Fruit fly (Drosophila melanogaster): ENCODE measurements around the gene CG13293.

CG13293 gene

dm6 chr3L:6071454-6072189, 11.1 kb upstream of the CG13293 start, which contains the start of gene CG6602 (continued):
- peak; percentile 42 for TF ChIP-seq exex (tag; optimal IDR thresholded peaks at IDR 0.05)
- TF ChIP-seq mam (GFP tag; optimal IDR thresholded peaks at IDR 0.05) = peak; percentile 52
- no peak for TF ChIP-seq Chrac-16 (GFP tag; optimal IDR thresholded peaks at IDR 0.05)
- peak; percentile 66 for TF ChIP-seq ssp (GFP tag; IDR thresholded peaks at IDR 0.05)
- TF ChIP-seq MESR4 (GFP tag; optimal IDR thresholded peaks at IDR 0.05) = no peak
- peak; percentile 66 for TF ChIP-seq CG14050 (GFP tag; IDR thresholded peaks at IDR 0.05)
- TF ChIP-seq NfI (GFP tag; optimal IDR thresholded peaks at IDR 0.05) = peak; percentile 90
- no peak for TF ChIP-seq pho (GFP tag; optimal IDR thresholded peaks at IDR 0.05)
- no peak for TF ChIP-seq Doc3 (GFP tag; IDR thresholded peaks at IDR 0.05; ENCODE audit: partially characterized antibody)
- peak; percentile 61 for TF ChIP-seq CG6654 (GFP tag; optimal IDR thresholded peaks at IDR 0.05)
- no peak for TF ChIP-seq CG14965 (GFP tag; optimal IDR thresholded peaks at IDR 0.05; ENCODE audit: borderline replicate concordance)
- peak; percentile 60 for TF ChIP-seq PHDP (tag; optimal IDR thresholded peaks at IDR 0.05)
- peak; percentile 61 for TF ChIP-seq CG31365 (tag; optimal IDR thresholded peaks at IDR 0.05)
- peak; percentile 54 for TF ChIP-seq CG9727 (GFP tag; optimal IDR thresholded peaks at IDR 0.05)
- TF ChIP-seq nom (GFP tag; optimal IDR thresholded peaks at IDR 0.05) = no peak
- TF ChIP-seq CG12744 (GFP tag; optimal IDR thresholded peaks at IDR 0.05) = peak; percentile 5
- no peak for TF ChIP-seq CG12236 (GFP tag; optimal IDR thresholded peaks at IDR 0.05)
- peak; percentile 74 for TF ChIP-seq E2f1 (GFP tag; IDR thresholded peaks at IDR 0.05)
- TF ChIP-seq CG10959 (GFP tag; IDR thresholded peaks at IDR 0.05) = peak; percentile 16; the same call in 1 of the 2 replicates
- no peak; the same call in 1 of the 2 replicates for TF ChIP-seq gsb (GFP tag; IDR thresholded peaks at IDR 0.05)
- TF ChIP-seq Taf1 (GFP tag; IDR thresholded peaks at IDR 0.05) = no peak; the same call in 1 of the 2 replicates
- peak; percentile 18 for TF ChIP-seq lilli (GFP tag; optimal IDR thresholded peaks at IDR 0.05)
- no peak; the same call in 1 of the 3 replicates for TF ChIP-seq CG17361 (GFP tag; IDR thresholded peaks at IDR 0.05)
- TF ChIP-seq row (GFP tag; IDR thresholded peaks at IDR 0.05) = 0 out of 3 replicates have a peak, but pooled peaks have one; percentile 18
- TF ChIP-seq eve (GFP tag; optimal IDR thresholded peaks at IDR 0.05) = no peak
- no peak; the same call in 1 of the 2 replicates for TF ChIP-seq peb (GFP tag; IDR thresholded peaks at IDR 0.05)
- peak; percentile 60 for TF ChIP-seq CG17385 (GFP tag; optimal IDR thresholded peaks at IDR 0.05)
- TF ChIP-seq az2 (GFP tag; optimal IDR thresholded peaks at IDR 0.05) = peak; percentile 45
- TF ChIP-seq lab (GFP tag; optimal IDR thresholded peaks at IDR 0.05) = peak; percentile 92
- TF ChIP-seq BEAF-32 (GFP tag; optimal IDR thresholded peaks at IDR 0.05) = no peak
- peak; percentile 28 for TF ChIP-seq CG12942 (GFP tag; optimal IDR thresholded peaks at IDR 0.05)
- peak; percentile 59 for TF ChIP-seq unpg (GFP tag; optimal IDR thresholded peaks at IDR 0.05)
- TF ChIP-seq Fer2 (tag; optimal IDR thresholded peaks at IDR 0.05) = peak; percentile 51
- TF ChIP-seq ato (GFP tag; IDR thresholded peaks at IDR 0.05; ENCODE audit: partially characterized antibody) = no peak
- peak in 1 of 2 experiments; percentile 49 for TF ChIP-seq bsh (GFP tag; optimal IDR thresholded peaks at IDR 0.05)
- peak; percentile 73 for TF ChIP-seq CG31224 (GFP tag; IDR thresholded peaks at IDR 0.05)
- no peak for TF ChIP-seq CG2889 (GFP tag; IDR thresholded peaks at IDR 0.05)
- peak; percentile 64 for TF ChIP-seq CG1603 (tag; optimal IDR thresholded peaks at IDR 0.05)
- TF ChIP-seq Doc2 (GFP tag; IDR thresholded peaks at IDR 0.05) = no peak
- TF ChIP-seq twi (tag; optimal IDR thresholded peaks at IDR 0.05) = no peak
- TF ChIP-seq ab (GFP tag; optimal IDR thresholded peaks at IDR 0.05) = no peak
- TF ChIP-seq Trl (optimal IDR thresholded peaks at IDR 0.05) = no peak
- peak; percentile 62 for TF ChIP-seq Trl (GFP tag; optimal IDR thresholded peaks at IDR 0.05)
- TF ChIP-seq ken (GFP tag; IDR thresholded peaks at IDR 0.05) = peak; percentile 84
- TF ChIP-seq CG7271 (tag; optimal IDR thresholded peaks at IDR 0.05) = peak; percentile 90
- peak; percentile 45 for TF ChIP-seq D19A (tag; optimal IDR thresholded peaks at IDR 0.05)
- TF ChIP-seq CG3065 (GFP tag; optimal IDR thresholded peaks at IDR 0.05) = peak; percentile 36
- no peak for TF ChIP-seq Hr39 (optimal IDR thresholded peaks at IDR 0.05)
- TF ChIP-seq CG34422 (GFP tag; IDR thresholded peaks at IDR 0.05) = peak; percentile 81
- peak; percentile 35 for TF ChIP-seq CG6854 (GFP tag; optimal IDR thresholded peaks at IDR 0.05)
